Worm (Caenorhabditis elegans) whole organism, midembryonic: Measurements from ENCODE around the gene vps-22.

Source experiments
- T22C8.4 ChIP-seq: fragments of 200-800 bp; sonication (Bioruptor generic); IDR thresholded peaks from 2 replicates; pipeline ENCODE4 v1.3.6; 2022; ENCODE audit warnings: missing genetic modification characterization, missing compliant biosample characterization
- cog-1 ChIP-seq: sonication (generic microtip); optimal IDR thresholded peaks from 2 replicates; lab custom pipeline; 2016; ENCODE audit warnings: missing genetic modification characterization, missing compliant biosample characterization
- flt-1 ChIP-seq: fragments of 200-800 bp; sonication (Bioruptor generic); IDR thresholded peaks from 2 replicates; pipeline ENCODE4 v1.3.6; 2022; ENCODE audit warnings: missing genetic modification characterization, missing compliant biosample characterization
- klf-2 ChIP-seq: fragments of 200-800 bp; sonication (Bioruptor generic); conservative IDR thresholded peaks from 2 replicates; pipeline ENCODE4 v1.3.6; 2022; ENCODE audit warnings: missing genetic modification reagents, missing genetic modification characterization, missing compliant biosample characterization
- med-1 ChIP-seq: sonication (generic microtip); optimal IDR thresholded peaks from 2 replicates; lab custom pipeline; 2017; ENCODE audit warnings: missing genetic modification characterization, mild to moderate bottlenecking, missing compliant biosample characterization, antibody characterized with exemption, missing genetic modification reagents; ENCODE audit not compliant: insufficient read depth
- ref-1 ChIP-seq: fragments of 200-800 bp; sonication (Bioruptor generic); conservative IDR thresholded peaks from 2 replicates; pipeline ENCODE4 v1.3.6; 2022; ENCODE audit warnings: missing genetic modification reagents, missing genetic modification characterization, missing compliant biosample characterization
- tab-1 ChIP-seq: fragments of 200-800 bp; sonication (Bioruptor generic); IDR thresholded peaks from 2 replicates; pipeline ENCODE4 v1.3.6; 2022; ENCODE audit warnings: missing genetic modification characterization, missing compliant biosample characterization
- ztf-23 ChIP-seq: fragments of 200-800 bp; sonication (Bioruptor generic); IDR thresholded peaks from 2 replicates; pipeline ENCODE4 v1.3.6; 2022; ENCODE audit warnings: missing genetic modification reagents, missing genetic modification characterization, missing compliant biosample characterization
- ztf-29 ChIP-seq: fragments of 200-800 bp; sonication (Bioruptor generic); IDR thresholded peaks from 2 replicates; pipeline ENCODE4 v1.3.6; 2022; ENCODE audit warnings: missing genetic modification reagents, missing genetic modification characterization, missing compliant biosample characterization

Gene vps-22

ce11 chrIII:4962393-4962792, at the start of gene vps-22:
vps-22 (minus strand) TSS chrIII:4962493.
- TF ChIP-seq ztf-23 (GFP tag; lab: Robert Waterston, UW): no peak
- TF ChIP-seq T22C8.4 (GFP tag; lab: Robert Waterston, UW): no peak
- no peak for TF ChIP-seq med-1 (GFP tag; lab: Kevin White, UChicago)

ce11 chrIII:5010723-5011122, 48.4 kb upstream of the vps-22 start:
- TF ChIP-seq ztf-29 (GFP tag; lab: Robert Waterston, UW): no peak
- no peak for TF ChIP-seq cog-1
- no peak for TF ChIP-seq klf-2 (GFP tag; lab: Robert Waterston, UW)
- TF ChIP-seq ref-1: no peak
- TF ChIP-seq flt-1 (GFP tag; lab: Robert Waterston, UW): no peak
- TF ChIP-seq T22C8.4 (GFP tag; lab: Robert Waterston, UW): no peak
- TF ChIP-seq med-1 (GFP tag; lab: Kevin White, UChicago): no peak
- TF ChIP-seq tab-1 (GFP tag; lab: Robert Waterston, UW): no peak
- no peak for TF ChIP-seq ztf-23 (GFP tag; lab: Robert Waterston, UW)

ce11 chrIII:5008730-5009129, 46.4 kb upstream of the vps-22 start, which contains the start of gene R144.11:
R144.11 (minus strand) TSS chrIII:5008830.
- TF ChIP-seq ref-1: no peak
- no peak for TF ChIP-seq tab-1 (GFP tag; lab: Robert Waterston, UW)

ce11 chrIII:5006881-5007280, 44.6 kb upstream of the vps-22 start, which contains the start of gene R144.12:
R144.12 (minus strand) TSS chrIII:5006981.
- TF ChIP-seq ztf-23 (GFP tag; lab: Robert Waterston, UW): no peak
- no peak for TF ChIP-seq cog-1
- no peak for TF ChIP-seq flt-1 (GFP tag; lab: Robert Waterston, UW)
- no peak for TF ChIP-seq tab-1 (GFP tag; lab: Robert Waterston, UW)
- no peak for TF ChIP-seq ref-1
- TF ChIP-seq T22C8.4 (GFP tag; lab: Robert Waterston, UW): no peak

- TF ChIP-seq klf-2 (GFP tag; lab: Robert Waterston, UW) (no peak), cog-1 (no peak), ztf-29 (GFP tag; lab: Robert Waterston, UW) (no peak), ref-1 (no peak), tab-1 (GFP tag; lab: Robert Waterston, UW) (no peak), flt-1 (GFP tag; lab: Robert Waterston, UW) (no peak), med-1 (GFP tag; lab: Kevin White, UChicago) (no peak), ztf-23 (GFP tag; lab: Robert Waterston, UW) (no peak), T22C8.4 (GFP tag; lab: Robert Waterston, UW) (no peak)
These were observed 42.3 kb upstream of the vps-22 start, which contains the start of gene R144.6 for ce11 chrIII:5004621-5005020. R144.6 (minus strand) TSS chrIII:5004721.

ce11 chrIII:5002231-5002630, 39.9 kb upstream of the vps-22 start, which contains the start of gene R144.10:
R144.10 (minus strand) TSS chrIII:5002331.
- TF ChIP-seq tab-1 (GFP tag; lab: Robert Waterston, UW) (no peak), ref-1 (no peak), ztf-29 (GFP tag; lab: Robert Waterston, UW) (no peak), T22C8.4 (GFP tag; lab: Robert Waterston, UW) (no peak), med-1 (GFP tag; lab: Kevin White, UChicago) (no peak), klf-2 (GFP tag; lab: Robert Waterston, UW) (no peak), cog-1 (no peak), ztf-23 (GFP tag; lab: Robert Waterston, UW) (no peak), flt-1 (GFP tag; lab: Robert Waterston, UW) (no peak)

- TF ChIP-seq tab-1 (GFP tag; lab: Robert Waterston, UW): no peak
- TF ChIP-seq cog-1: no peak
- TF ChIP-seq klf-2 (GFP tag; lab: Robert Waterston, UW): no peak
- no peak for TF ChIP-seq ztf-29 (GFP tag; lab: Robert Waterston, UW)
- TF ChIP-seq ztf-23 (GFP tag; lab: Robert Waterston, UW): no peak
These were observed 36.7 kb upstream of the vps-22 start, which contains the start of gene smcr-8 for ce11 chrIII:4998956-4999425. smcr-8 (plus strand) TSS chrIII:4999375.

- TF ChIP-seq T22C8.4 (GFP tag; lab: Robert Waterston, UW) (peak; percentile 57; the same call in 1 of the 2 replicates), flt-1 (GFP tag; lab: Robert Waterston, UW) (no peak)
These were observed 36.0 kb upstream of the vps-22 start, which contains the start of gene tmem-131 for ce11 chrIII:4998111-4998859. tmem-131 (minus strand) TSS chrIII:4998161.

- TF ChIP-seq ztf-29 (GFP tag; lab: Robert Waterston, UW) (no peak), cog-1 (no peak), ztf-23 (GFP tag; lab: Robert Waterston, UW) (no peak), ref-1 (no peak), med-1 (GFP tag; lab: Kevin White, UChicago) (no peak), flt-1 (GFP tag; lab: Robert Waterston, UW) (no peak), klf-2 (GFP tag; lab: Robert Waterston, UW) (no peak), T22C8.4 (GFP tag; lab: Robert Waterston, UW) (no peak)
These were observed 25.4 kb upstream of the vps-22 start for ce11 chrIII:4987666-4988065.

- TF ChIP-seq ztf-23 (GFP tag; lab: Robert Waterston, UW) (no peak), flt-1 (GFP tag; lab: Robert Waterston, UW) (0 out of 2 replicates have a peak, but pooled peaks have one; percentile 42)
These were observed 24.5 kb upstream of the vps-22 start, which contains the start of the genes C27F2.10 and wdr-60 for ce11 chrIII:4986790-4987259. C27F2.10 (minus strand) TSS chrIII:4986898. wdr-60 (plus strand) TSS chrIII:4987209.
